Worm (Caenorhabditis elegans) whole organism, dauer: ENCODE measurements around the gene madf-11.

ENCODE experiments used
- unc-62 ChIP-seq: sonication (generic microtip); optimal IDR thresholded peaks from 2 replicates; lab custom pipeline; 2017; ENCODE audit warnings: missing biosample characterization, missing genetic modification reagents, missing genetic modification characterization

madf-11 gene

DNA sequence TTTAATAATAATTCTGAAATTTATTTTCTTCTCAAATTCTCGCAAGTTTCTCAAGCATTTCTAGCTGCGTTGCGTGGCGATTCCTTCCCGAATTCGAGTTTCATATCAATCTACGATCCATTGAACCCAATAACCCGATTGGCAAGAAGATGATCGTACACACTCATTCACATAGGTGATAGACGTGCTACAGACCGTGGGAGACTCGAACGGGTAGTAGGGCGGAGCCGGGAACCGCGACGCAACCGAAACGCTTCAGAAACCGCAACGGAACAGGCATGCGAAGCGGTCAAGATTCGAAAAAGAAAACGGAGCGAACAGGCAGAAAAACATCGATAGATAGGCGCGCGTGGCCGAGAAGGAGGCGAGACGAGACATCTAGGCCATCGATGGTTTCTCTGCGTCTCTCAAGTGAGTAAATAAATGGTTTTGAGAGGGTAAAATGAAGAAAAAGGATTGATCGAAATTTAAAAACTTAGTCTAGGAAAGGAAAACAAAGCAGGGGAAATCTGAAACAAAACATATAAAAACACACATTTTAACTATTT lies at the start of gene madf-11:
Gene madf-11 (minus strand): TSS at position 51 of the 548 bp plus-strand sequence.
- TF ChIP-seq unc-62 (GFP tag; lab: Kevin White, UChicago), result no peak

- TF ChIP-seq unc-62 (GFP tag; lab: Kevin White, UChicago), result no peak
Measured at ce11 chrIII:5642692-5643091, 39.4 kb upstream of the madf-11 start.

- TF ChIP-seq unc-62 (GFP tag; lab: Kevin White, UChicago), result no peak
Measured at ce11 chrIII:5639893-5640292, 36.6 kb upstream of the madf-11 start.

DNA sequence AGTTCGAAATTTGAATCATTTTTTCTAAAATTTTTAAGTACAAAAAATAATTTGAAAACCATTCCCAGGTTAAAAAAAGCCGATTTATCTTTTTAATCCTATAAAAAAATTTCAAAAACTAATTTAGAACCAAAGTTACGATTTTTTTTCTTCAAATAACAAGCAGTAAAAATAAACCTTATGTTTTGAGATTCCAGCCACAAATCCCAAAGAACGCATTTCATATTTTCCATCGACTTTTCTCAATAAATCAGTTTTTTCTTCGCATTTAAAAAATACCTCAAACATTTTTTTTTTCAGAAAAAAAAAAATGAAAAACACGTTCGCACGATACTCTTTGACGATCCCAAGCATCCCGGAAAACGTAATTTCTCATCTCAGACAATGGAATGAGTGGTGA lies 31.9 kb upstream of the madf-11 start, which contains the start of gene ckk-1:
Gene ckk-1 (plus strand): TSS at position 301 of the 400 bp plus-strand sequence.
- TF ChIP-seq unc-62 (GFP tag; lab: Kevin White, UChicago), result no peak

DNA sequence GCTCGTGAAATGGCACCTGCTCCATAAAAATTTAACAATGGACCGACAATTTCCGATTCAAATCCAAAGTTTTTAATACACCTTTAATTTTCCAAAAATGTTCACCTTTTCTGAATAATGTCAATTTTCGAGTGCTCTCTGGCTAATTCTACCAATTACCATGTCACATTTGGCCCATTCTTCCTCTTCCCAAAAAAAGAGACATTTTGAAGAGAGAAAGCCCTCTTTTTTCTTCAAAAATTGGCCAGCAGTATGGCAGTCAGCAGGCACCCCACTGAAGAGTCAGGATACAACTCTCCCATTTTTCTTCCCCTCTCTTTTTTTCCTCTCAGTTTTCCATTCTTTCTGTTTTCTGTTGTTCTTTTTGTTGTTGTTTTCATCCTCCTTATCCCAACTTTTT lies 31.2 kb upstream of the madf-11 start:
- no peak for TF ChIP-seq unc-62 (GFP tag; lab: Kevin White, UChicago)

ce11 chrIII:5632426-5632976 lies 29.2 kb upstream of the madf-11 start:
- TF ChIP-seq unc-62 (GFP tag; lab: Kevin White, UChicago), result no peak

DNA sequence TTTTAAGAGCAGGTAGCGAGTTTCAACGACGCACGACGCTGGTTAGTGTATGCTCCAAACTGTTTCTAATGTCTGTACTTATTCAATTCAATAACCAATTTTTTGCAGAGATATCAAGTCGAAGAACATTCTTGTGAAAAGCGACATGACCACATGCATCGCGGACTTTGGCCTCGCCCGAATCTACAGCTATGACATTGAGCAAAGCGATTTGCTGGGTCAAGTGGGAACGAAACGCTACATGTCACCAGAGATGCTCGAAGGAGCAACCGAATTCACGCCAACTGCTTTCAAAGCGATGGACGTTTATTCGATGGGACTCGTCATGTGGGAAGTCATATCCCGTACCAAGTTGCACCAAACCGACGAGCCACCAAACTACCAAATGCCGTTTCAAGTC lies 27.1 kb upstream of the madf-11 start:
- no peak for TF ChIP-seq unc-62 (GFP tag; lab: Kevin White, UChicago)

DNA sequence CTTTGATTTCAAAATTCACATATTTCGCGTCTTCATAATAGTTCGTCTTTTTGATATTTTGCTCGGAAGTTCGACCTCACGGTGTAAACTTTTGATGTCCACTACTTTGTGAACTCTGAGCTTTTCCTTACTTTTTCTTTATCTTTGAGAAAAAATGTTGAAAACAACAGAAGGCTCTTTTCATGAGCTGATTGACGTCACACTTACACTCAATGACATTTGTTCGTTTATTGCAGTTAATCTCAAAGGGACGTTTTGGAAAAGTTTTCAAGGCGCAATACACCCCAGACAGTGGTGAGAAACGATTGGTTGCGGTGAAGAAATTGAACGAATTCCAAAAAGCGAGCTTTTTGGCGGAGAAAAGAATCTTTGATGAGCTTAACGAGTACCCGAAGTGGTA lies 25.9 kb upstream of the madf-11 start:
- TF ChIP-seq unc-62 (GFP tag; lab: Kevin White, UChicago), result no peak

ce11 chrIII:5624835-5625234 lies 21.5 kb upstream of the madf-11 start, which contains the start of gene daf-4:
daf-4 (plus strand) TSS chrIII:5625135.
- TF ChIP-seq unc-62 (GFP tag; lab: Kevin White, UChicago), result no peak

ce11 chrIII:5623418-5623817 lies 20.1 kb upstream of the madf-11 start:
- TF ChIP-seq unc-62 (GFP tag; lab: Kevin White, UChicago), result no peak

DNA sequence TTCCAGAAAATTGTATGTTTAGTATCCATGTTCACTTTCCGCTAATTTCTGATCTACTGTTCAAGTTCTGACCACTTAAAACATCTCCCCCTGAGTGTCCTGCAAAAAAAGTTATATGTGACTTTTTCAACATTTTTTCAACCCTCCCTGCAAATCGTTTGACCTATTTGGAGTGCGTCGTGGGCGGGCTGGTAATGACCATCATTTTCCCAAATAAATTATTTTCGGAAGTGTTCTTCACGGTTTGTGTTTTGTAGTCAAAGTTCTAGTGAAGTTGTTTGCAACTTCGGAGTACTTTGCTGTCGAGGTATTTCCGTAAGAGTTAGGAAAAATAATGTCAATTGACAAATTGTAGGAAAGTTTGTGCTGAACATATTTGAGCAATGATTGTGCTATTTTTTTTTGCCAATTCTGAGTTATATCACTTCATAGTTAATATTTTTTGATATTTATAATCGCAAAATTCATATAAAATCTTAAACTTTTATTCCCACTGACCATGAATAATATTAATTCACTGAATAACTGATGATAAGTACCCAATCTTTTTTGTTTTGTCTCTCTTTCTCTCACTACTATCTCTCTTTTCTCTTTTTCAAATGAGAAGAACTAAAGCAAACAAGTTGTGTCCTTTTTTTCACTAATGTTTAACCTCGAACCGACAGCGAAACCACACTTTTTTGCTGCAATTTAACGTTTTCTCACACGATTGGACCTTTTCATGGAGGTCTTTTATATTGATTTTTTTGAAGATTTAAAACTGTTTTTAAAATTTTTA lies 19.1 kb upstream of the madf-11 start:
- no peak for TF ChIP-seq unc-62 (GFP tag; lab: Kevin White, UChicago)

DNA sequence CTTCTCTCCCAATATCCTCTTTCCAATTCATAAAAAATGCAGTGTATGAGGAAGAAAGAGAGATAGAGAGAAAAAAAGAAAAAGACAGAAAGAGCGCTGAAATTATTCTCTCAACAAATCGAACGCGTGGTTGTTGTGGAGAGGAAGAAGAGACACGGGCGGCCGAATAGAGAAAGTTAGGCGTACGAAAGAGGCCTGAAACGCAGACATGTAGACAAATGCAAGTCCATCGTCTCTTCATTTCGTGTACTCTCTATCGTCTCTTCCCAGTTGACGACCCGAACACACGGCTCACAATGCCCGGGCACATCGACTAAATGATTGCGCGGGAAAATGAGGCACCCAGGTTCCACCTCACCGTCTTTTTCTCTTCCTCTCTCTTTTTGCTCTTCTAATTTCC lies 17.9 kb upstream of the madf-11 start:
- no peak for TF ChIP-seq unc-62 (GFP tag; lab: Kevin White, UChicago)

DNA sequence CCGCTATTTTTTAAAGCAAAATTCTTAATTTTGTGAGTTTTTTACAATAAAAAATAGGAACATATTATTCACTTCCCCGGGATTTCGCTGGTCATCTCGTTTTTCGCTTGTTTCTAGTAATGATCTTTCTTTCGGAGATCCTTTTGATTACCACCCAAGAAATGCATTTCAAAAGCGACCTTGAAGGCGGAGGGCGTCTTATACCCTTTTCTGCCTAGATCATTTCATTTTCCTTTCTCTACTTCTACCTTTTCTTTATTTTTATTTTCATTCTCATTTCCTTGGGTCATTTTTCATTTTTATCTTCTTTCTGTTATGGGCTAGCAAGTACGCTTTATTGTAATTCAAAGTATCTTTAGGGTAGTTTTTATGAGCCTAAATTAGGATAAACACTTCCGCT lies 16.9 kb upstream of the madf-11 start:
- TF ChIP-seq unc-62 (GFP tag; lab: Kevin White, UChicago), result no peak

ce11 chrIII:5615675-5616074 lies 12.4 kb upstream of the madf-11 start:
- TF ChIP-seq unc-62 (GFP tag; lab: Kevin White, UChicago), result no peak

ce11 chrIII:5614648-5615047 lies 11.4 kb upstream of the madf-11 start, which contains the start of gene basl-1:
basl-1 (plus strand) TSS chrIII:5614948.
- TF ChIP-seq unc-62 (GFP tag; lab: Kevin White, UChicago), result no peak

DNA sequence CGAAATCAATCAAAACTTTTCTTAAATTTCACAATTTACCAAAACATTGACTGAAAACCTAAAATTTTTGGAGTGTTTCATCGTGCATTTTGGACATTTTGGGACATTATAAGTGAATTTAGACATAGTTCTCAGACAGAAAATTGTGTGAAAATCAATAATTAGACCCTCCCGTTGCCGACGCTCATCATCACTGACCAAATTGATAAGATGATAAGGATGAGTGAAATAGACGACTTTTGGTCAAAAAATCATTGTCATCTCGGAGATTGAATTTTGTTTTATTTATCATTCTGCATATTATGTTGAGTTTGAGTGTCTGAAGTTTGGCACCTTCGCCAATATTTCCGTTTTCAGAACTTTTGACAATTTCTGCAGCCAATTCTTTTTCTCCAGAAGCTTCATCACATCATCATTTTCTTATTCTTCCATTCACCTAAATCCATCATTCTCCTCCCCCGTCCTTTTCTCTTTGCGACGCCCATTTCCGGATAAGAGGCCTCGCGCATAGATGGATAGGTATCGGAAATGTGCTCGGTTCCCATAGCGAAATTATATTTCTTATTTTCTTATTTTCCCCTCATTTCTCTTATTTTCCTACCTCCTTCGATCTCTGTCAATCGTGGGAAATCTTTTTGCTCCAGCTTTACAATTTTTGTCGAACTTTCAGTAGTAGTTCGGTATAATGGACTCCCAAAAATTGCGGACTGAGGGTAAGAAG lies 8.5 kb upstream of the madf-11 start, which contains the start of gene bas-1:
Gene bas-1 (plus strand): TSS at position 671 of the 721 bp plus-strand sequence.
- TF ChIP-seq unc-62 (GFP tag; lab: Kevin White, UChicago), result no peak
